Fruit fly (Drosophila melanogaster) whole organism, embryonic: ENCODE measurements around the gene Bsg.
A peak's percentile ranks its signal among the peaks of the same experiment; 100 is the strongest.

Experiments used
- Adf1 ChIP-seq: fragments of 200-800 bp; sonication (Bioruptor generic); IDR thresholded peaks from 2 replicates; pipeline ENCODE4 v1.3.6; 2022; ENCODE audit warnings: missing biosample characterization, missing genetic modification characterization
- CG10321 ChIP-seq: fragments of 200-800 bp; sonication (Bioruptor generic); IDR thresholded peaks from 2 replicates; pipeline ENCODE4 v1.3.6; 2022; ENCODE audit warnings: missing biosample characterization, missing genetic modification characterization
- CG11085 ChIP-seq: fragments of 200-800 bp; sonication (Bioruptor generic); IDR thresholded peaks from 2 replicates; pipeline ENCODE4 v1.3.6; 2022; ENCODE audit warnings: missing biosample characterization, missing genetic modification characterization
- CG11398 ChIP-seq: fragments of 200-800 bp; sonication (Bioruptor generic); optimal IDR thresholded peaks from 2 replicates; lab custom pipeline; 2016; ENCODE audit warnings: missing biosample characterization, missing genetic modification characterization
- CG11696 ChIP-seq: fragments of 200-800 bp; sonication (Bioruptor generic); IDR thresholded peaks from 2 replicates; pipeline ENCODE4 v1.3.6; 2022; ENCODE audit warnings: missing biosample characterization, missing genetic modification characterization
- CG12236 ChIP-seq: fragments of 200-800 bp; sonication (Bioruptor generic); optimal IDR thresholded peaks from 2 replicates; lab custom pipeline; 2016; ENCODE audit warnings: missing biosample characterization, missing genetic modification characterization
- CG12769 ChIP-seq: fragments of 200-800 bp; sonication (Bioruptor generic); optimal IDR thresholded peaks from 2 replicates; lab custom pipeline; 2019; ENCODE audit warnings: missing biosample characterization, mild to moderate bottlenecking, missing genetic modification characterization, moderate library complexity
- CG13296 ChIP-seq: fragments of 200-800 bp; sonication (Bioruptor generic); optimal IDR thresholded peaks from 3 replicates; lab custom pipeline; 2018; ENCODE audit warnings: missing biosample characterization, mild to moderate bottlenecking, missing genetic modification characterization
- CG13894 ChIP-seq: fragments of 200-800 bp; sonication (Bioruptor generic); optimal IDR thresholded peaks from 3 replicates; lab custom pipeline; 2018; ENCODE audit warnings: missing biosample characterization, mild to moderate bottlenecking, missing genetic modification characterization, moderate library complexity
- CG14860 ChIP-seq: fragments of 200-800 bp; sonication (Bioruptor generic); IDR thresholded peaks from 3 replicates; pipeline ENCODE4 v1.3.6; 2022; ENCODE audit warnings: missing biosample characterization, missing genetic modification characterization; ENCODE audit not compliant: partially characterized antibody
- CG15011 ChIP-seq: fragments of 200-800 bp; sonication (Bioruptor generic); optimal IDR thresholded peaks from 3 replicates; lab custom pipeline; 2018; ENCODE audit warnings: missing biosample characterization, mild to moderate bottlenecking, missing genetic modification characterization
- CG17361 ChIP-seq: fragments of 200-800 bp; sonication (Bioruptor generic); IDR thresholded peaks from 3 replicates; pipeline ENCODE4 v1.3.6; 2022; ENCODE audit warnings: missing biosample characterization, missing genetic modification characterization
- CG17612 ChIP-seq: fragments of 200-800 bp; sonication (Bioruptor generic); IDR thresholded peaks from 2 replicates; pipeline ENCODE4 v1.3.6; 2022; ENCODE audit warnings: missing biosample characterization, missing genetic modification characterization
- CG2129 ChIP-seq: fragments of 200-800 bp; sonication (Bioruptor generic); IDR thresholded peaks from 2 replicates; pipeline ENCODE4 v1.3.6; 2022; ENCODE audit warnings: missing biosample characterization, missing genetic modification characterization; ENCODE audit not compliant: partially characterized antibody
- CG2712 ChIP-seq: fragments of 200-800 bp; optimal IDR thresholded peaks from 3 replicates; lab custom pipeline; 2019; ENCODE audit warnings: missing biosample characterization, mild to moderate bottlenecking, missing genetic modification characterization, moderate library complexity
- CG2889 ChIP-seq: fragments of 200-800 bp; sonication (Bioruptor generic); IDR thresholded peaks from 3 replicates; pipeline ENCODE4 v1.3.6; 2022; ENCODE audit warnings: missing biosample characterization, missing genetic modification characterization
- CG3847 ChIP-seq: fragments of 200-800 bp; sonication (Bioruptor generic); IDR thresholded peaks from 2 replicates; pipeline ENCODE4 v1.3.6; 2022; ENCODE audit warnings: missing biosample characterization, missing genetic modification characterization
- CG4854 ChIP-seq: fragments of 200-800 bp; sonication (Bioruptor generic); optimal IDR thresholded peaks from 2 replicates; lab custom pipeline; 2016; ENCODE audit warnings: missing biosample characterization, missing genetic modification characterization, inconsistent platforms
- CG6254 ChIP-seq: fragments of 200-800 bp; sonication (Bioruptor generic); optimal IDR thresholded peaks from 3 replicates; lab custom pipeline; 2017; ENCODE audit warnings: mild to moderate bottlenecking, missing biosample characterization, missing genetic modification reagents, missing genetic modification characterization
- CG6272 ChIP-seq: fragments of 200-800 bp; sonication (Bioruptor generic); IDR thresholded peaks from 2 replicates; pipeline ENCODE4 v1.3.6; 2022; ENCODE audit warnings: missing biosample characterization, missing genetic modification characterization
- CG7556 ChIP-seq: fragments of 200-800 bp; sonication (Bioruptor generic); optimal IDR thresholded peaks from 2 replicates; lab custom pipeline; 2017; ENCODE audit warnings: missing biosample characterization, mild to moderate bottlenecking, missing genetic modification characterization
- CG9437 ChIP-seq: fragments of 200-800 bp; sonication (Bioruptor generic); optimal IDR thresholded peaks from 2 replicates; lab custom pipeline; 2018; ENCODE audit warnings: missing biosample characterization, mild to moderate bottlenecking, missing genetic modification characterization
- CoRest ChIP-seq: fragments of 200-800 bp; sonication (Bioruptor generic); optimal IDR thresholded peaks from 3 replicates; lab custom pipeline; 2018; ENCODE audit warnings: missing biosample characterization, mild to moderate bottlenecking, missing genetic modification characterization, moderate library complexity
- HmgZ ChIP-seq: fragments of 200-800 bp; sonication (Bioruptor generic); optimal IDR thresholded peaks from 2 replicates; lab custom pipeline; 2018; ENCODE audit warnings: missing biosample characterization, mild to moderate bottlenecking, missing genetic modification characterization
- Med ChIP-seq: fragments of 200-800 bp; sonication (Bioruptor generic); peaks from one replicate; lab custom pipeline; 2016; ENCODE audit warnings: missing biosample characterization, missing genetic modification characterization, mild to moderate bottlenecking, inconsistent platforms, moderate library complexity
- Oli ChIP-seq: fragments of 200-800 bp; sonication (Bioruptor generic); optimal IDR thresholded peaks from 2 replicates; lab custom pipeline; 2018; ENCODE audit warnings: missing biosample characterization, mild to moderate bottlenecking, missing genetic modification characterization, moderate library complexity
- PHDP ChIP-seq: fragments of 200-800 bp; sonication (Bioruptor generic); optimal IDR thresholded peaks from 3 replicates; lab custom pipeline; 2018; ENCODE audit warnings: missing biosample characterization, mild to moderate bottlenecking, missing genetic modification characterization, moderate library complexity
- Rx ChIP-seq: fragments of 200-800 bp; sonication (Bioruptor generic); IDR thresholded peaks from 2 replicates; pipeline ENCODE4 v1.3.6; 2022; ENCODE audit warnings: missing biosample characterization, missing genetic modification characterization
- Stat92E ChIP-seq, 3 experiments: fragments of >200 bp in 2 of 3; fragments of 200-800 bp in 1 of 3; sonication (Bioruptor generic) in 1 of 3; optimal IDR thresholded peaks; 2 replicates each; lab custom pipeline; 2017 to 2019; ENCODE audit warnings: missing biosample characterization in 3 of 3, missing genetic modification characterization in 3 of 3, mild to moderate bottlenecking in 1 of 3, moderate library complexity in 1 of 3
- btn ChIP-seq: fragments of 200-800 bp; sonication (Bioruptor generic); optimal IDR thresholded peaks from 2 replicates; lab custom pipeline; 2016; ENCODE audit warnings: missing biosample characterization, missing genetic modification characterization
- cwo ChIP-seq: fragments of 200-800 bp; sonication (Bioruptor generic); optimal IDR thresholded peaks from 3 replicates; lab custom pipeline; 2017; ENCODE audit warnings: missing biosample characterization, missing genetic modification characterization, mild to moderate bottlenecking, moderate library complexity, missing genetic modification reagents
- exex ChIP-seq: fragments of 200-800 bp; sonication (Bioruptor generic); optimal IDR thresholded peaks from 4 replicates; lab custom pipeline; 2018; ENCODE audit warnings: missing biosample characterization, mild to moderate bottlenecking, missing genetic modification characterization, moderate library complexity
- fd64A ChIP-seq: fragments of 200-800 bp; sonication (Bioruptor generic); optimal IDR thresholded peaks from 3 replicates; lab custom pipeline; 2018; ENCODE audit warnings: missing biosample characterization, mild to moderate bottlenecking, missing genetic modification characterization
- gem ChIP-seq: fragments of 200-800 bp; sonication (Bioruptor generic); optimal IDR thresholded peaks from 2 replicates; lab custom pipeline; 2019; ENCODE audit warnings: missing biosample characterization, mild to moderate bottlenecking, missing genetic modification characterization, moderate library complexity
- gsb-n ChIP-seq: fragments of 200-800 bp; sonication (Bioruptor generic); optimal IDR thresholded peaks from 3 replicates; lab custom pipeline; 2018; ENCODE audit warnings: missing biosample characterization, mild to moderate bottlenecking, missing genetic modification characterization
- gt ChIP-seq: fragments of 200-800 bp; sonication (Bioruptor generic); IDR thresholded peaks from 2 replicates; pipeline ENCODE4 v1.3.6; 2022; ENCODE audit warnings: missing biosample characterization, missing genetic modification characterization
- prd ChIP-seq, 3 experiments: fragments of >200 bp in 2 of 3; fragments of 200-800 bp in 1 of 3; sonication (Bioruptor generic) in 1 of 3; optimal IDR thresholded peaks in 2 of 3; IDR thresholded peaks in 1 of 3; 2 replicates in 2 of 3; 3 replicates in 1 of 3; pipeline versions ENCODE4 v1.3.6 to Lab custom; 2017 to 2022; ENCODE audit warnings: missing biosample characterization in 1 of 3, missing genetic modification characterization in 1 of 3
- pros ChIP-seq: fragments of 200-800 bp; sonication (Bioruptor generic); optimal IDR thresholded peaks from 3 replicates; lab custom pipeline; 2019; ENCODE audit warnings: missing biosample characterization, mild to moderate bottlenecking, missing genetic modification characterization, moderate library complexity
- schlank ChIP-seq: fragments of 200-800 bp; sonication (Bioruptor generic); optimal IDR thresholded peaks from 2 replicates; lab custom pipeline; 2018; ENCODE audit warnings: missing biosample characterization, mild to moderate bottlenecking, missing genetic modification characterization
- sd ChIP-seq: fragments of 200-800 bp; sonication (Bioruptor generic); optimal IDR thresholded peaks from 3 replicates; lab custom pipeline; 2018; ENCODE audit warnings: missing biosample characterization, mild to moderate bottlenecking, missing genetic modification characterization, moderate library complexity
- twi ChIP-seq: fragments of 200-800 bp; optimal IDR thresholded peaks from 2 replicates; lab custom pipeline; 2019; ENCODE audit warnings: missing biosample characterization, mild to moderate bottlenecking, missing genetic modification characterization, moderate library complexity
- tx ChIP-seq: fragments of 200-800 bp; sonication (Bioruptor generic); optimal IDR thresholded peaks from 2 replicates; lab custom pipeline; 2016; ENCODE audit warnings: missing biosample characterization, missing genetic modification characterization
- vnd ChIP-seq: fragments of 200-800 bp; sonication (Bioruptor generic); IDR thresholded peaks from 3 replicates; pipeline ENCODE4 v1.3.6; 2022; ENCODE audit warnings: missing biosample characterization, missing genetic modification characterization; ENCODE audit not compliant: partially characterized antibody
- zfh2 ChIP-seq: fragments of 200-800 bp; sonication (Bioruptor generic); optimal IDR thresholded peaks from 2 replicates; lab custom pipeline; 2016; ENCODE audit warnings: missing biosample characterization, missing genetic modification characterization

Gene Bsg

dm6 chr2L:8099615-8100375, 16.6 kb downstream of the Bsg start (continued):
- peak; percentile 27; the same call in 1 of the 2 replicates for TF ChIP-seq Adf1 (GFP tag; lab: Robert Waterston, UW)
- peak; percentile 66 for TF ChIP-seq CG12769 (tag; lab: Kevin White, UChicago)

dm6 chr2L:8100489-8101352, 17.5 kb downstream of the Bsg start:
- TF ChIP-seq CG11696 (GFP tag; lab: Robert Waterston, UW) (0 out of 2 replicates have a peak, but pooled peaks have one; percentile 6), CG6272 (GFP tag; lab: Robert Waterston, UW) (no peak), Rx (GFP tag; lab: Robert Waterston, UW) (no peak), sd (tag; lab: Kevin White, UChicago) (peak; percentile 45), zfh2 (no peak), CG17361 (peak; percentile 31; the same call in 1 of the 3 replicates), CG13296 (peak; percentile 40), btn (GFP tag; lab: Kevin White, UChicago) (no peak), CG11085 (GFP tag; lab: Robert Waterston, UW) (no peak), CG14860 (no peak), CG10321 (GFP tag; lab: Robert Waterston, UW) (no peak), CG2712 (tag; lab: Kevin White, UChicago) (peak; percentile 23), gt (GFP tag; lab: Robert Waterston, UW) (no peak), PHDP (tag; lab: Kevin White, UChicago) (peak; percentile 45), twi (tag; lab: Kevin White, UChicago) (peak; percentile 53), CG7556 (GFP tag; lab: Kevin White, UChicago) (peak; percentile 12), schlank (peak; percentile 5), cwo (GFP tag; lab: Kevin White, UChicago) (peak; percentile 76), CG15011 (GFP tag; lab: Kevin White, UChicago) (no peak), HmgZ (tag; lab: Kevin White, UChicago) (peak; percentile 27), pros (GFP tag; lab: Kevin White, UChicago) (peak; percentile 53), Med (GFP tag; lab: Kevin White, UChicago) (peak; percentile 28), CG12236 (GFP tag; lab: Kevin White, UChicago) (no peak), Oli (tag; lab: Kevin White, UChicago) (peak; percentile 22), CG13894 (tag; lab: Kevin White, UChicago) (no peak), fd64A (GFP tag; lab: Kevin White, UChicago) (peak; percentile 40), CoRest (tag; lab: Kevin White, UChicago) (no peak), exex (tag; lab: Kevin White, UChicago) (peak; percentile 99), CG3847 (GFP tag; lab: Robert Waterston, UW) (no peak), Stat92E (GFP tag; optimal IDR thresholded peaks at IDR 0.05; lab: Kevin White, UChicago) (peak in 1 of 3 experiments; percentile 62), prd (optimal IDR thresholded peaks at IDR 0.05; lab: Kevin White, UChicago) (peak; percentile 10 to 71), prd (GFP tag; IDR thresholded peaks at IDR 0.05; lab: Robert Waterston, UW) (peak; percentile 12; the same call in 1 of the 3 replicates), CG17612 (GFP tag; lab: Robert Waterston, UW) (0 out of 2 replicates have a peak, but pooled peaks have one; percentile 25), CG9437 (no peak), CG4854 (GFP tag; lab: Kevin White, UChicago) (no peak), CG6254 (GFP tag; lab: Kevin White, UChicago) (peak; percentile 23), CG2129 (no peak), gsb-n (no peak), gem (tag; lab: Kevin White, UChicago) (peak; percentile 78), tx (GFP tag; lab: Kevin White, UChicago) (no peak), CG11398 (GFP tag; lab: Kevin White, UChicago) (no peak), CG2889 (GFP tag; lab: Robert Waterston, UW) (no peak), vnd (GFP tag; lab: Robert Waterston, UW) (peak; percentile 46; the same call in 1 of the 3 replicates)
